Fruit fly (Drosophila melanogaster) whole organism, pupa: ENCODE measurements around the gene Kr-h1.

Experiments
- CG10348 ChIP-seq: fragments of 200-800 bp; sonication (Bioruptor generic); IDR thresholded peaks from 2 replicates; pipeline ENCODE4 v1.3.6; 2022; ENCODE audit warnings: missing biosample characterization, missing genetic modification characterization
- CG12605 ChIP-seq: fragments of 200-800 bp; sonication (Bioruptor generic); IDR thresholded peaks from 2 replicates; pipeline ENCODE4 v1.3.6; 2022; ENCODE audit warnings: missing biosample characterization, missing genetic modification characterization
- CG13204 ChIP-seq: fragments of 200-800 bp; sonication (Bioruptor generic); optimal IDR thresholded peaks from 2 replicates; lab custom pipeline; 2018; ENCODE audit warnings: missing biosample characterization, mild to moderate bottlenecking, missing genetic modification characterization, moderate library complexity
- CG14655 ChIP-seq: fragments of 200-800 bp; sonication (Bioruptor generic); optimal IDR thresholded peaks from 3 replicates; lab custom pipeline; 2017; ENCODE audit warnings: mild to moderate bottlenecking, missing biosample characterization, missing genetic modification reagents, missing genetic modification characterization
- CG15710 ChIP-seq: fragments of 200-800 bp; sonication (Bioruptor generic); optimal IDR thresholded peaks from 2 replicates; lab custom pipeline; 2018; ENCODE audit warnings: missing biosample characterization, mild to moderate bottlenecking, missing genetic modification characterization, moderate library complexity
- CG17806 ChIP-seq: fragments of 200-800 bp; sonication (Bioruptor generic); optimal IDR thresholded peaks from 2 replicates; lab custom pipeline; 2018; ENCODE audit warnings: missing biosample characterization, mild to moderate bottlenecking, missing genetic modification characterization, moderate library complexity
- CG32121 ChIP-seq: fragments of 200-800 bp; sonication (Bioruptor generic); IDR thresholded peaks from 2 replicates; pipeline ENCODE4 v1.3.6; 2022; ENCODE audit warnings: missing biosample characterization, missing genetic modification characterization
- CG34367 ChIP-seq: fragments of 200-800 bp; sonication (Bioruptor generic); optimal IDR thresholded peaks from 2 replicates; lab custom pipeline; 2018; ENCODE audit warnings: missing biosample characterization, mild to moderate bottlenecking, missing genetic modification characterization
- CG4496 ChIP-seq: fragments of 200-800 bp; sonication (Bioruptor generic); IDR thresholded peaks from 3 replicates; pipeline ENCODE4 v1.3.6; 2022; ENCODE audit warnings: missing biosample characterization, missing genetic modification characterization
- CG8159 ChIP-seq: fragments of 200-800 bp; sonication (Bioruptor generic); optimal IDR thresholded peaks from 3 replicates; lab custom pipeline; 2018; ENCODE audit warnings: missing biosample characterization, mild to moderate bottlenecking, missing genetic modification characterization, moderate library complexity
- CG8301 ChIP-seq: fragments of 200-800 bp; sonication (Bioruptor generic); optimal IDR thresholded peaks from 2 replicates; lab custom pipeline; 2018; ENCODE audit warnings: missing biosample characterization, mild to moderate bottlenecking, missing genetic modification characterization
- CG9948 ChIP-seq: fragments of 200-800 bp; sonication (Bioruptor generic); optimal IDR thresholded peaks from 2 replicates; lab custom pipeline; 2018; ENCODE audit warnings: missing biosample characterization, mild to moderate bottlenecking, missing genetic modification characterization, moderate library complexity
- D1 ChIP-seq: fragments of 200-800 bp; sonication (Bioruptor generic); optimal IDR thresholded peaks from 2 replicates; lab custom pipeline; 2018; ENCODE audit warnings: missing biosample characterization, mild to moderate bottlenecking, missing genetic modification characterization, moderate library complexity
- EcR ChIP-seq: fragments of 200-800 bp; sonication (Bioruptor generic); optimal IDR thresholded peaks from 3 replicates; lab custom pipeline; 2019; ENCODE audit warnings: missing biosample characterization, missing genetic modification characterization, mild to moderate bottlenecking, moderate library complexity, missing genetic modification reagents
- Ets98B ChIP-seq: fragments of 200-800 bp; sonication (Bioruptor generic); IDR thresholded peaks from 2 replicates; pipeline ENCODE4 v1.3.6; 2022; ENCODE audit warnings: missing biosample characterization, missing genetic modification characterization
- Pif1A ChIP-seq: fragments of 200-800 bp; sonication (Bioruptor generic); optimal IDR thresholded peaks from 3 replicates; lab custom pipeline; 2016; ENCODE audit warnings: missing biosample characterization, missing genetic modification characterization
- Pif1B ChIP-seq: fragments of 200-800 bp; sonication (Bioruptor generic); optimal IDR thresholded peaks from 3 replicates; lab custom pipeline; 2016; ENCODE audit warnings: missing biosample characterization, missing genetic modification characterization
- Snoo ChIP-seq: fragments of 200-800 bp; sonication (Bioruptor generic); optimal IDR thresholded peaks from 3 replicates; lab custom pipeline; 2017; ENCODE audit warnings: missing biosample characterization, mild to moderate bottlenecking, missing genetic modification characterization, inconsistent platforms
- fd96Ca ChIP-seq: fragments of 200-800 bp; sonication (Bioruptor generic); IDR thresholded peaks from 3 replicates; pipeline ENCODE4 v1.3.6; 2022; ENCODE audit warnings: missing biosample characterization, missing genetic modification characterization
- gl ChIP-seq: fragments of 200-800 bp; sonication (Bioruptor generic); optimal IDR thresholded peaks from 2 replicates; lab custom pipeline; 2018; ENCODE audit warnings: missing biosample characterization, mild to moderate bottlenecking, missing genetic modification characterization
- rn ChIP-seq: fragments of 200-800 bp; sonication (Bioruptor generic); IDR thresholded peaks from 2 replicates; pipeline ENCODE4 v1.3.6; 2022; ENCODE audit warnings: missing biosample characterization, missing genetic modification characterization

The Kr-h1 gene

dm6 chr2L:6118212-6118611 lies 35.8 kb downstream of the Kr-h1 start, which contains the start of gene CG31642:
TSS of gene CG31642 (plus strand) at chr2L:6118512.
- no peak for TF ChIP-seq Ets98B (GFP tag; lab: Robert Waterston, UW)

dm6 chr2L:6124815-6125214 lies 42.4 kb downstream of the Kr-h1 start, which contains the start of gene Arpc4:
TSS of gene Arpc4 (plus strand) at chr2L:6125132.
- TF ChIP-seq CG4496 (GFP tag; lab: Robert Waterston, UW): peak; percentile 79
- TF ChIP-seq Ets98B (GFP tag; lab: Robert Waterston, UW): no peak; the same call in 1 of the 2 replicates
- TF ChIP-seq CG14655: no peak
- no peak for TF ChIP-seq CG8301 (tag; lab: Kevin White, UChicago)
- peak; percentile 54 for TF ChIP-seq CG15710 (tag; lab: Kevin White, UChicago)
- peak; percentile 45 for TF ChIP-seq CG9948 (tag; lab: Kevin White, UChicago)
- no peak for TF ChIP-seq CG10348
- peak; percentile 41 for TF ChIP-seq CG34367 (tag; lab: Kevin White, UChicago)
- TF ChIP-seq CG32121 (GFP tag; lab: Robert Waterston, UW): peak; percentile 38; the same call in 1 of the 2 replicates
- TF ChIP-seq CG17806 (tag; lab: Kevin White, UChicago): peak; percentile 60
- peak; percentile 82 for TF ChIP-seq D1 (tag; lab: Kevin White, UChicago)
- TF ChIP-seq CG13204: no peak
- TF ChIP-seq CG8159 (tag; lab: Kevin White, UChicago): peak; percentile 59
- TF ChIP-seq Pif1A: no peak
- no peak for TF ChIP-seq gl
- TF ChIP-seq CG12605: no peak
- no peak for TF ChIP-seq rn (GFP tag; lab: Robert Waterston, UW)
- no peak for TF ChIP-seq Snoo (tag; lab: Kevin White, UChicago)

dm6 chr2L:6127478-6127877 lies 45.1 kb downstream of the Kr-h1 start, which contains the start of gene WDR79:
TSS of gene WDR79 (minus strand) at chr2L:6127775.
- TF ChIP-seq CG12605 (no peak), CG4496 (GFP tag; lab: Robert Waterston, UW) (no peak), gl (no peak), Ets98B (GFP tag; lab: Robert Waterston, UW) (no peak), Snoo (tag; lab: Kevin White, UChicago) (no peak), Pif1B (GFP tag; lab: Kevin White, UChicago) (no peak), Pif1A (no peak), D1 (tag; lab: Kevin White, UChicago) (no peak)

- TF ChIP-seq CG17806 (tag; lab: Kevin White, UChicago) (no peak), rn (GFP tag; lab: Robert Waterston, UW) (no peak), Pif1A (no peak), Pif1B (GFP tag; lab: Kevin White, UChicago) (no peak), CG34367 (tag; lab: Kevin White, UChicago) (no peak), CG14655 (no peak), Ets98B (GFP tag; lab: Robert Waterston, UW) (no peak), EcR (GFP tag; lab: Kevin White, UChicago) (no peak), CG12605 (no peak), Snoo (tag; lab: Kevin White, UChicago) (no peak)
These were observed 48.2 kb downstream of the Kr-h1 start, which contains the start of the genes B9d2, tctn and CG9222 for dm6 chr2L:6130522-6131073. TSS of gene B9d2 (minus strand) at chr2L:6130651. TSS of gene tctn (minus strand) at chr2L:6130651. TSS of gene CG9222 (plus strand) at chr2L:6131023.

- TF ChIP-seq Ets98B (GFP tag; lab: Robert Waterston, UW) (no peak), fd96Ca (GFP tag; lab: Robert Waterston, UW) (no peak), CG9948 (tag; lab: Kevin White, UChicago) (no peak), CG8301 (tag; lab: Kevin White, UChicago) (no peak), CG12605 (no peak), CG32121 (GFP tag; lab: Robert Waterston, UW) (no peak), CG15710 (tag; lab: Kevin White, UChicago) (no peak), CG34367 (tag; lab: Kevin White, UChicago) (no peak), CG14655 (no peak), rn (GFP tag; lab: Robert Waterston, UW) (no peak), CG10348 (no peak), Pif1A (no peak), D1 (tag; lab: Kevin White, UChicago) (no peak), gl (no peak)
These were observed 56.7 kb downstream of the Kr-h1 start, which contains the start of gene CG13991 for dm6 chr2L:6139082-6139481. TSS of gene CG13991 (plus strand) at chr2L:6139382.
